Worm (Caenorhabditis elegans) whole organism, early embryonic: ENCODE results near the gene col-96.

ENCODE experiments used
- B0310.2 ChIP-seq: sonication (generic microtip); optimal IDR thresholded peaks from 2 replicates; lab custom pipeline; 2016; ENCODE audit warnings: mild to moderate bottlenecking, missing genetic modification characterization, missing compliant biosample characterization
- F13C5.2 ChIP-seq: sonication (generic microtip); optimal IDR thresholded peaks from 2 replicates; lab custom pipeline; 2017; ENCODE audit warnings: mild to moderate bottlenecking, missing genetic modification characterization, inconsistent platforms, missing compliant biosample characterization
- aly-1 ChIP-seq: sonication (generic microtip); optimal IDR thresholded peaks from 2 replicates; lab custom pipeline; 2016; ENCODE audit warnings: missing genetic modification characterization, missing compliant biosample characterization
- ama-1 ChIP-seq: fragments of 150-350 bp; optimal IDR thresholded peaks from 2 replicates; lab custom pipeline; 2014
- ceh-13 ChIP-seq: fragments of 200-800 bp; sonication (Bioruptor generic); optimal IDR thresholded peaks from 2 replicates; lab custom pipeline; 2018; ENCODE audit warnings: mild to moderate bottlenecking, missing genetic modification characterization, missing compliant biosample characterization
- ceh-36 ChIP-seq: sonication (generic microtip); optimal IDR thresholded peaks from 2 replicates; lab custom pipeline; 2016; ENCODE audit warnings: missing genetic modification characterization, inconsistent platforms, missing compliant biosample characterization
- ets-7 ChIP-seq: sonication (generic microtip); optimal IDR thresholded peaks from 2 replicates; lab custom pipeline; 2016; ENCODE audit warnings: missing genotype, missing genetic modification characterization, missing compliant biosample characterization
- flt-1 ChIP-seq: fragments of 200-800 bp; sonication (Bioruptor generic); IDR thresholded peaks from 2 replicates; pipeline ENCODE4 v1.3.6; 2022; ENCODE audit warnings: missing genetic modification characterization, missing compliant biosample characterization
- hmbx-1 ChIP-seq: sonication (generic microtip); optimal IDR thresholded peaks from 2 replicates; lab custom pipeline; 2016; ENCODE audit warnings: mild to moderate bottlenecking, missing genetic modification characterization, missing compliant biosample characterization
- hmg-4 ChIP-seq: fragments of 200-800 bp; sonication (Bioruptor generic); optimal IDR thresholded peaks from 2 replicates; lab custom pipeline; 2018; ENCODE audit warnings: mild to moderate bottlenecking, missing genetic modification characterization, missing compliant biosample characterization
- hnd-1 ChIP-seq: sonication (generic microtip); optimal IDR thresholded peaks from 2 replicates; lab custom pipeline; 2016; ENCODE audit warnings: missing genetic modification characterization, missing compliant biosample characterization
- pes-1 ChIP-seq: fragments of 200-800 bp; sonication (Bioruptor generic); IDR thresholded peaks from 2 replicates; pipeline ENCODE4 v1.3.6; 2022; ENCODE audit warnings: missing genetic modification reagents, missing genetic modification characterization, missing compliant biosample characterization
- scrt-1 ChIP-seq: fragments of 200-800 bp; sonication (Bioruptor generic); IDR thresholded peaks from 2 replicates; pipeline ENCODE4 v1.3.6; 2022; ENCODE audit warnings: missing genetic modification characterization, missing compliant biosample characterization
- sea-1 ChIP-seq: fragments of 200-800 bp; sonication (Bioruptor generic); conservative IDR thresholded peaks from 2 replicates; pipeline ENCODE4 v1.3.6; 2022; ENCODE audit warnings: missing genetic modification characterization, missing compliant biosample characterization
- tbx-11 ChIP-seq: fragments of 200-800 bp; sonication (Bioruptor generic); IDR thresholded peaks from 2 replicates; pipeline ENCODE4 v1.3.6; 2022; ENCODE audit warnings: missing genetic modification characterization, missing compliant biosample characterization
- tbx-37 ChIP-seq: fragments of 200-800 bp; sonication (Bioruptor generic); conservative IDR thresholded peaks from 2 replicates; pipeline ENCODE4 v1.3.6; 2022; ENCODE audit warnings: missing genetic modification reagents, missing genetic modification characterization, missing compliant biosample characterization
- tra-4 ChIP-seq: sonication (generic microtip); optimal IDR thresholded peaks from 2 replicates; lab custom pipeline; 2017; ENCODE audit warnings: missing genetic modification characterization, missing compliant biosample characterization

col-96 gene

DNA sequence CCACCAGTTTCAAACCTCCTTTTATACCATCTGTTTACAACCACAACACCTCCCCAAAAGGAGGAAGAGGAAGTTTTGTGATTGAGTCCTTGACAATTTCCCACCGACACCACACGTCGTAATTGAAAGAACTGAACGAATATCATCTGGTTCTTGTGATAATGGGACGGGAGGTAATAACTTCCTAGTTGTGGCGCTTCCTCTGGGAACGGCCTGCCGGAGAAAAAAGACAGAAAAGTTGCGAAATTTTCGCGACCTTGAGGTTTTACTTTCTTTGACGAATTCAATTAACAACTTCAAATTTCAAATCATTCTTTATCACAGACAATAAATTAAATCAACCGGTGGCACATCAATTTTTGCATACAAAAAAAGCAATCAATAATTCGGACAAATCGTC is at the start of gene col-96:
col-96 (minus strand) TSS at position 101 of the 400 bp plus-strand sequence.
- no peak for TF ChIP-seq sea-1 (GFP tag; lab: Robert Waterston, UW)
- TF ChIP-seq hmbx-1 (tag; lab: Kevin White, UChicago) = no peak
- TF ChIP-seq pes-1 (GFP tag; lab: Robert Waterston, UW) = no peak
- TF ChIP-seq ets-7 = no peak
- TF ChIP-seq hmg-4 (GFP tag; lab: Kevin White, UChicago) = no peak
- no peak for TF ChIP-seq ceh-36 (tag; lab: Kevin White, UChicago)
- TF ChIP-seq B0310.2 = no peak
- TF ChIP-seq F13C5.2 = no peak
- TF ChIP-seq ceh-13 (GFP tag; lab: Kevin White, UChicago) = no peak
- TF ChIP-seq scrt-1 (GFP tag; lab: Robert Waterston, UW) = no peak
- TF ChIP-seq hnd-1 (tag; lab: Kevin White, UChicago) = no peak
- TF ChIP-seq tra-4 (tag; lab: Kevin White, UChicago) = no peak
- no peak for TF ChIP-seq aly-1 (tag; lab: Kevin White, UChicago)
- TF ChIP-seq tbx-37 (GFP tag; lab: Robert Waterston, UW) = no peak
- no peak for TF ChIP-seq flt-1
- no peak for TF ChIP-seq tbx-11 (GFP tag; lab: Robert Waterston, UW)
- no peak for TF ChIP-seq ama-1 (lab: Kevin White, UChicago)

DNA sequence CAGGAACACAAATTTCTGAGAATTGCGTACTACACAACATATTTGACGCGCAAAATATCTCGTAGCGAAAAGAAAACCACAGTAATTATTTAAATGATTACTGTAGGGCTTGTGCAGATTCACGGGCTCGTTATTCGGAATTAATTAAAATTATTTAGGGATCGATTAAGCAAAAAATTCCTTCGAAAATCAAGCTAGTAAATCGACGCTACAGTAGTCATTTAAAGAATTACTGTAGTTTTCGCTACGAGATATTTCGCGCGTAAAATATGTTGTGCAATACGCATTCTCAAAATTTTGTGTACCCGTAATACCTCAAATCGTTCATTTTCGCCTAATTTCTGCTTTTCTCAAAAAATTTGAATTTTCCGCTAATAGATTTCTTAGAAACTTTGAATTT is 44.3 kb upstream of the col-96 start:
- TF ChIP-seq hmg-4 (GFP tag; lab: Kevin White, UChicago) (no peak), flt-1 (no peak), sea-1 (GFP tag; lab: Robert Waterston, UW) (no peak), tbx-11 (GFP tag; lab: Robert Waterston, UW) (no peak), scrt-1 (GFP tag; lab: Robert Waterston, UW) (no peak), ceh-36 (tag; lab: Kevin White, UChicago) (no peak), hmbx-1 (tag; lab: Kevin White, UChicago) (no peak), F13C5.2 (no peak), ceh-13 (GFP tag; lab: Kevin White, UChicago) (no peak), pes-1 (GFP tag; lab: Robert Waterston, UW) (no peak), ets-7 (no peak), hnd-1 (tag; lab: Kevin White, UChicago) (no peak)

DNA sequence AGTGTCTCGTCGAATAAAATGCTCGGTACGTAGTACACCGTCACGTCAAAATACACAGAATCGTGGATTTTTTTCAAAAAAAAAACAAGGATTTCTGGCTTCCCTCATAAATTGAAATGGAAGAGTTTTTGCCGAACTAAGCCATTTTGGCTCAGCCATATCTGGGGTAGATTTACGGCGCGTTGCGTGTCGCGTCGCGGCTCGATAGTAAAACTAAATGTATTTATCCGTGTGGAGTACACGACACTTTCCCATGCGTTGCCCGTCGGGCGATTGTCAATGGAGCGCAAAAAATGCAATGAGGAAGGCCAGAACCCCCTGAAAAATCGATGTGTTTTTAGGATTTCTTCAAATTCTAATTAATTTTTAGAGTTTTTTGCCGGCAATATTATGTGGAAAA is 43.7 kb upstream of the col-96 start:
- TF ChIP-seq pes-1 (GFP tag; lab: Robert Waterston, UW) (no peak), ceh-13 (GFP tag; lab: Kevin White, UChicago) (no peak), tbx-37 (GFP tag; lab: Robert Waterston, UW) (no peak), ama-1 (lab: Kevin White, UChicago) (no peak), ets-7 (no peak), scrt-1 (GFP tag; lab: Robert Waterston, UW) (no peak), flt-1 (no peak), hnd-1 (tag; lab: Kevin White, UChicago) (no peak), tra-4 (tag; lab: Kevin White, UChicago) (no peak), aly-1 (tag; lab: Kevin White, UChicago) (no peak), hmbx-1 (tag; lab: Kevin White, UChicago) (no peak), ceh-36 (tag; lab: Kevin White, UChicago) (no peak), sea-1 (GFP tag; lab: Robert Waterston, UW) (no peak), F13C5.2 (no peak), hmg-4 (GFP tag; lab: Kevin White, UChicago) (no peak)

DNA sequence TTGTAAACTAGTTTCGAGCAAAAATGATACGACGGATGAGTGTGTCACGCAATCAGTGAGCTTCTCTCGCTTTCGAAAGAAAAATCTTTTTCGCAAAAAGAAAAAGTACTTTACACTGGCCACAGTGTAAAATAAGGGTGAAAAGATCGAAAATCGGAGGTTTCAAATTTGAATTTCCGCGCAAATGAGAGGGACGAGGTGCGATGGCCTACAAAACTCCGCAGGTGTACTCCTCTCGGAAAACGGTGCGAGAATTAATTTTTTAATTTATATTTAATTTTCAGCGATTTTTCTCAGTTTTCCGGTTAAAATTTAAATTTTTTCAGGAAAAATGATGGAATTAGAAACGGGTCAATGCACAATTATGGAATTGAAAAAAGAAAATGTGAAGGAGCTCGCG is 40.2 kb upstream of the col-96 start, which contains the start of gene mrt-2:
mrt-2 (plus strand) TSS at position 49 of the 400 bp plus-strand sequence.
- peak; percentile 59; the same call in 1 of the 2 replicates for TF ChIP-seq pes-1 (GFP tag; lab: Robert Waterston, UW)
- TF ChIP-seq ets-7 = no peak
- peak; percentile 86 for TF ChIP-seq tbx-37 (GFP tag; lab: Robert Waterston, UW)
- TF ChIP-seq aly-1 (tag; lab: Kevin White, UChicago) = no peak
- no peak for TF ChIP-seq ceh-13 (GFP tag; lab: Kevin White, UChicago)
- no peak for TF ChIP-seq B0310.2
- peak; percentile 1 for TF ChIP-seq hnd-1 (tag; lab: Kevin White, UChicago)
- TF ChIP-seq flt-1 = no peak
- no peak for TF ChIP-seq tbx-11 (GFP tag; lab: Robert Waterston, UW)
- TF ChIP-seq hmbx-1 (tag; lab: Kevin White, UChicago) = no peak

DNA sequence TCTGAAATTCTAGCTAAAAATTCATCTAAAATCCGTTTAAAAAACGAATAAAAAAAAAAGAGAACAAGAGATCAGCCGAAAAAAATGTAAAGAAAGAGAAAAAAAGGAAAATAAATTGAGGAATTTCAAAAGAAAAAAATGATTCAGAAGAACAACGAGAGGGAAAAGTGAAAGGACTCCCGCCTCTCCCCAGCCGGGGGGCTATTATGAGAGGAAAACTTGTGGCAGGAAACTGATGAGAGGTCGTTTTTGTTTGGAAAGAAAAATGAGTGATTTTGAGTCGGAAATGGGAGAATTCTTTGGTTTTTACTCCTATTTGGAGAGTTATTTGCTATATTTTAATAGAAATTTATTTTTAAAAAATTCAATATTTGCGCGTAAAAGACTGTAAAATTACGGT is 35.6 kb upstream of the col-96 start:
- TF ChIP-seq F13C5.2 = no peak
- no peak for TF ChIP-seq flt-1
- no peak for TF ChIP-seq ceh-13 (GFP tag; lab: Kevin White, UChicago)

DNA sequence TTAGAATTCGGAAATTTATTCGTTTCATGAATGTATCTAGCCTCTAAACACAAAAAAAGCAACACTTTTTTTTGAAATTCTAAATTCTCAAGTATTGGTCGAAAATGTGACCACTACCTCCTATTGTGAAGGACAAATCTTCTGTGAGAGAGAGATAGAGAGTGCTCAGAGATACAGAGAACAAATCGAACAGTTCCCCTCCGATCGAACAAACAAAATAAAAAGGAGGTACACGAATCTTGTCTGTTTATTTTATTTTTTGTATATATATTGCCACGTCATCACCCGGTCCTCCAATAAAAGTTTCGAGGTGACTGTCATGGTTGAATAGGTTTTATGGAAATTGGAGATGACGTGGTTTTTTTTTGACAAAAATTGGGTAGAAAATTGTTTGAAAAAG is 34.3 kb upstream of the col-96 start:
- no peak for TF ChIP-seq sea-1 (GFP tag; lab: Robert Waterston, UW)
- TF ChIP-seq aly-1 (tag; lab: Kevin White, UChicago) = no peak
- TF ChIP-seq hmg-4 (GFP tag; lab: Kevin White, UChicago) = no peak
- TF ChIP-seq ama-1 (lab: Kevin White, UChicago) = no peak

DNA sequence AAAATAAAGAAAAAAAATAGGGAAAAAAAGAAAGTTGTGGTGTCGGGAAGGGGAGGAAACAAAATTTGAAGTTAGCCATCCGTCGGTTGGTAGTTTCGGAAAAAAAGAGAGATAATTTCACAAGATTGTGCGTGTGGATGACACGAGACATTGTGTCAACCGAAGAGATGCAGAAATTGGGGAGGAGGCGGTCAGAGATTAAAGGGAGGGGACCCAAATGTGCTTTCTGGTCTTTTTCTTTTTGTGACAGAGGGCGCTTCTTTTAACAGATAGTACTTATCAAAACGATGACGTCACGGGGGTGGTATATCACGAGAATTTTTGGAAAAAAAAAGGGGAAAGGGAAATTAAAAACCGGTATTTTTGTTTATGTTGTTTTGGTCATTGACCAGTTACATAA is 31.9 kb upstream of the col-96 start:
- TF ChIP-seq pes-1 (GFP tag; lab: Robert Waterston, UW) (no peak), tra-4 (tag; lab: Kevin White, UChicago) (no peak), aly-1 (tag; lab: Kevin White, UChicago) (no peak), hmbx-1 (tag; lab: Kevin White, UChicago) (no peak), ets-7 (no peak), flt-1 (no peak), B0310.2 (no peak), F13C5.2 (no peak), hmg-4 (GFP tag; lab: Kevin White, UChicago) (no peak), tbx-37 (GFP tag; lab: Robert Waterston, UW) (no peak), tbx-11 (GFP tag; lab: Robert Waterston, UW) (no peak), sea-1 (GFP tag; lab: Robert Waterston, UW) (no peak), ama-1 (lab: Kevin White, UChicago) (no peak), hnd-1 (tag; lab: Kevin White, UChicago) (no peak), ceh-36 (tag; lab: Kevin White, UChicago) (no peak), scrt-1 (GFP tag; lab: Robert Waterston, UW) (no peak), ceh-13 (GFP tag; lab: Kevin White, UChicago) (no peak)
